Fruit fly (Drosophila melanogaster): Measurements from ENCODE around the gene Sema1a.

Gene Sema1a

DNA sequence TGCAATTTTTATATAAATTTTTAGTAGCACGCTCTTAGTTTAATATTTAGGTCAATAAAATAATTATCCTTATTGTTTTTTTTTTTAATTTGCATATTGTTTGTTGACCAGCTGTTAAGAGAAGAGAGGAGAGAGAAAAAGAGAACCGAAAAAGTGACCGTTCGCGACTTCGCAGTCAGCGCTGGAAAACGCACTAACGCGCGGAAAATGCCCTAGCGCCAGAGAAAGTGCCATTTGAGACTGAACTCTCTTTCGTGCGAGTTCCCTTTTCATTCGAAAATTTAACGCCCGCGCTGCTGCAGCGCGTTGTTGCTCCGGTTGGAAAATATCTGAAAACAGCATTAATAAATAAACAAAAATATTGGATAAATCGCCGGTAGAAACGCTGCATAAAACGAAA, 1.2 kb downstream of the Sema1a start (continued):
- TF ChIP-seq CG14014 (GFP tag; IDR thresholded peaks at IDR 0.05): peak; percentile 14; the same call in 1 of the 2 replicates
- TF ChIP-seq ind (GFP tag; optimal IDR thresholded peaks at IDR 0.05): no peak
- peak; percentile 10 for TF ChIP-seq odd (GFP tag; optimal IDR thresholded peaks at IDR 0.05)
- no peak for TF ChIP-seq CG31224 (GFP tag; IDR thresholded peaks at IDR 0.05)
- no peak for TF ChIP-seq Hsf (GFP tag; optimal IDR thresholded peaks at IDR 0.05)
- no peak for TF ChIP-seq sisA (GFP tag; IDR thresholded peaks at IDR 0.05)
- no peak for TF ChIP-seq hb (GFP tag; IDR thresholded peaks at IDR 0.05; ENCODE audit: partially characterized antibody)
- no peak for TF ChIP-seq CG43689 (GFP tag; IDR thresholded peaks at IDR 0.05)
- TF ChIP-seq CG4617 (GFP tag; optimal IDR thresholded peaks at IDR 0.05; ENCODE audit: borderline replicate concordance): peak; percentile 3
- no peak for TF ChIP-seq Ets65A (GFP tag)
- no peak for TF ChIP-seq Neu2 (GFP tag; optimal IDR thresholded peaks at IDR 0.05; ENCODE audit: borderline replicate concordance)
- TF ChIP-seq CG8944 (GFP tag; optimal IDR thresholded peaks at IDR 0.05): no peak
- TF ChIP-seq esg (GFP tag; conservative IDR thresholded peaks at IDR 0.05): no peak
- no peak for TF ChIP-seq CG3838 (GFP tag; optimal IDR thresholded peaks at IDR 0.05)
- TF ChIP-seq lab (GFP tag; optimal IDR thresholded peaks at IDR 0.05): no peak
- TF ChIP-seq CG10431 (GFP tag; optimal IDR thresholded peaks at IDR 0.05): peak; percentile 59
- no peak; the same call in 3 of the 4 replicates for TF ChIP-seq Dll (GFP tag; IDR thresholded peaks at IDR 0.05; ENCODE audit: partially characterized antibody)
- TF ChIP-seq lbe (GFP tag; optimal IDR thresholded peaks at IDR 0.05): no peak
- peak in 1 of 2 experiments; percentile 25 for TF ChIP-seq insv (GFP tag; optimal IDR thresholded peaks at IDR 0.05)
- no peak for TF ChIP-seq CHES-1-like (GFP tag; optimal IDR thresholded peaks at IDR 0.05)
- TF ChIP-seq Fer2 (tag; optimal IDR thresholded peaks at IDR 0.05): no peak
- no peak for TF ChIP-seq CG7786 (GFP tag; optimal IDR thresholded peaks at IDR 0.05)
- no peak; the same call in 2 of the 3 replicates for TF ChIP-seq B-H1 (GFP tag; IDR thresholded peaks at IDR 0.05)
- no peak for TF ChIP-seq Poxn (GFP tag; IDR thresholded peaks at IDR 0.05)
- no peak for TF ChIP-seq Dfd (GFP tag; optimal IDR thresholded peaks at IDR 0.05)
- TF ChIP-seq Lhr (GFP tag; optimal IDR thresholded peaks at IDR 0.05): no peak
- TF ChIP-seq Med (GFP tag): peak; percentile 76
- TF ChIP-seq CG18262 (tag; optimal IDR thresholded peaks at IDR 0.05): peak; percentile 4
- no peak for TF ChIP-seq CG11085 (GFP tag; IDR thresholded peaks at IDR 0.05)
- no peak for TF ChIP-seq br (optimal IDR thresholded peaks at IDR 0.05)
- TF ChIP-seq z (GFP tag; IDR thresholded peaks at IDR 0.05): peak; percentile 55; the same call in 1 of the 3 replicates
- peak; percentile 62 for TF ChIP-seq psq (GFP tag; optimal IDR thresholded peaks at IDR 0.05)
- TF ChIP-seq toy (GFP tag; IDR thresholded peaks at IDR 0.05): no peak
- no peak for TF ChIP-seq Dp (GFP tag; optimal IDR thresholded peaks at IDR 0.05)
- no peak for TF ChIP-seq trem (tag; optimal IDR thresholded peaks at IDR 0.05)
- no peak for TF ChIP-seq knrl (GFP tag; IDR thresholded peaks at IDR 0.05; ENCODE audit: partially characterized antibody)
- TF ChIP-seq CoRest (tag; optimal IDR thresholded peaks at IDR 0.05): no peak
- TF ChIP-seq Trl (optimal IDR thresholded peaks at IDR 0.05): peak; percentile 71 to 81
- peak; percentile 40 for TF ChIP-seq Trl (GFP tag; optimal IDR thresholded peaks at IDR 0.05)
- 0 out of 2 replicates have a peak, but pooled peaks have one; percentile 5 for TF ChIP-seq CG10321 (GFP tag; IDR thresholded peaks at IDR 0.05)
- peak; percentile 66 for TF ChIP-seq Adf1 (GFP tag; IDR thresholded peaks at IDR 0.05)
- no peak for TF ChIP-seq Atf3 (GFP tag; optimal IDR thresholded peaks at IDR 0.05)
- no peak for TF ChIP-seq Tbp (GFP tag; optimal IDR thresholded peaks at IDR 0.05)
- no peak for TF ChIP-seq CG7987 (GFP tag; optimal IDR thresholded peaks at IDR 0.05)
- TF ChIP-seq gem (tag; optimal IDR thresholded peaks at IDR 0.05): no peak
- TF ChIP-seq HLHmδ (GFP tag; optimal IDR thresholded peaks at IDR 0.05): peak; percentile 92
- no peak for TF ChIP-seq CG4854 (GFP tag; optimal IDR thresholded peaks at IDR 0.05)
- TF ChIP-seq CG11247 (GFP tag; IDR thresholded peaks at IDR 0.05): no peak
- no peak for TF ChIP-seq CG9609 (GFP tag; optimal IDR thresholded peaks at IDR 0.05)
- no peak for TF ChIP-seq fd64A (GFP tag; optimal IDR thresholded peaks at IDR 0.05)
- TF ChIP-seq GATAe (GFP tag; conservative IDR thresholded peaks at IDR 0.05): no peak
- no peak for TF ChIP-seq CG10462 (GFP tag; optimal IDR thresholded peaks at IDR 0.05)
- TF ChIP-seq schlank (tag; optimal IDR thresholded peaks at IDR 0.05): no peak

All from whole organism, embryonic.